Worm (Caenorhabditis elegans) whole organism, L2 larva: ENCODE results near the gene C08E3.15.

Experiments
- R02D3.7 ChIP-seq: fragments of 150-350 bp; optimal IDR thresholded peaks from 2 replicates; lab custom pipeline; 2014; ENCODE audit warnings: missing biosample characterization, missing genetic modification characterization
- aly-2 ChIP-seq: fragments of 150-350 bp; optimal IDR thresholded peaks from 2 replicates; lab custom pipeline; 2014; ENCODE audit warnings: missing biosample characterization, missing genetic modification characterization
- dmd-4 ChIP-seq: sonication (generic microtip); optimal IDR thresholded peaks from 2 replicates; lab custom pipeline; 2017; ENCODE audit warnings: missing biosample characterization, missing genetic modification characterization
- sem-4 ChIP-seq: fragments of 150-350 bp; optimal IDR thresholded peaks from 2 replicates; lab custom pipeline; 2014; ENCODE audit warnings: missing biosample characterization, missing genetic modification reagents, missing genetic modification characterization
- sma-9 ChIP-seq, 2 experiments: fragments of 150-350 bp in 1 of 2; sonication (generic microtip) in 1 of 2; optimal IDR thresholded peaks; 2 replicates each; lab custom pipeline; 2014 to 2016; ENCODE audit warnings: missing genetic modification characterization in 2 of 2, mild to moderate bottlenecking in 1 of 2, missing biosample characterization in 1 of 2, missing compliant biosample characterization in 1 of 2, missing genetic modification reagents in 1 of 2, moderate library complexity in 1 of 2

DNA sequence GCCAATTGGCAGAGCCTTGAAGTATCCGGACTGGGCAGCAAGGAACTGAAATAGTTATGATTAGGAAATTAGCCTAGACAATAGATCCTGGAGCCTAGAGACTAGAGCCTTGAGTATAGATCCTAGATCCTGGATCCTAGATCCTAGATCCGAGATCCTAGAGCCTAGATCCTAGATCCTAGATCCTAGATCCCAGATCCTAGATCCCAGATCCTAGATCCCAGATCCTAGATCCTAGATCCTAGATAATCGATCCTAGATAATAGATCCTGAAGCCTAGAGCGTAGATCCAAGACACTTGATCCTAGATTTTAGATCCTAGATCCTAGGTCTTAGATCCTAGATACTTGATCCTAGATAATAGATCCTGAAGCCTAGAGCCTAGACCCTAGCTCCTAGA is 22.7 kb downstream of the C08E3.15 start:
- no peak for TF ChIP-seq R02D3.7
- no peak for TF ChIP-seq aly-2 (tag; lab: Kevin White, UChicago)
- TF ChIP-seq sem-4 (tag; lab: Kevin White, UChicago), result no peak
- TF ChIP-seq sma-9 (GFP tag; optimal IDR thresholded peaks at IDR 0.05; lab: Kevin White, UChicago), result no peak
- TF ChIP-seq sma-9 (tag; optimal IDR thresholded peaks at IDR 0.05; lab: Kevin White, UChicago), result no peak
- TF ChIP-seq dmd-4, result no peak
